Worm (Caenorhabditis elegans) whole organism, late embryonic: ENCODE data around the gene C27F2.6.

Experiments
- F13H6.1 ChIP-seq: sonication (generic microtip); optimal IDR thresholded peaks from 2 replicates; lab custom pipeline; 2016; ENCODE audit warnings: missing genetic modification characterization, missing compliant biosample characterization
- K09A11.1 ChIP-seq: sonication (generic microtip); optimal IDR thresholded peaks from 2 replicates; lab custom pipeline; 2017; ENCODE audit warnings: antibody characterized with exemption, mild to moderate bottlenecking, missing genetic modification characterization, missing compliant biosample characterization; ENCODE audit not compliant: insufficient read depth
- Y22D7AL.16 ChIP-seq: sonication (generic microtip); optimal IDR thresholded peaks from 2 replicates; lab custom pipeline; 2016; ENCODE audit warnings: missing genetic modification characterization, missing compliant biosample characterization
- ceh-45 ChIP-seq: fragments of 200-800 bp; sonication (Bioruptor generic); IDR thresholded peaks from 2 replicates; pipeline ENCODE4 v1.3.6; 2022; ENCODE audit warnings: missing genetic modification reagents, missing genetic modification characterization, missing compliant biosample characterization
- elt-2 ChIP-seq: sonication (generic microtip); optimal IDR thresholded peaks from 2 replicates; lab custom pipeline; 2016; ENCODE audit warnings: missing genetic modification reagents, missing genetic modification characterization, missing compliant biosample characterization
- fkh-10 ChIP-seq: fragments of 150-350 bp; optimal IDR thresholded peaks from 2 replicates; lab custom pipeline; 2014; ENCODE audit warnings: missing biosample characterization, missing genetic modification reagents, missing genetic modification characterization
- hlh-30 ChIP-seq: sonication (generic microtip); optimal IDR thresholded peaks from 2 replicates; lab custom pipeline; 2017; ENCODE audit warnings: antibody characterized with exemption, missing genetic modification characterization, missing compliant biosample characterization; ENCODE audit not compliant: insufficient read depth
- nhr-11 ChIP-seq: fragments of 150-350 bp; optimal IDR thresholded peaks from 2 replicates; lab custom pipeline; 2014; ENCODE audit warnings: missing biosample characterization, missing genetic modification characterization
- odd-2 ChIP-seq: sonication (generic microtip); optimal IDR thresholded peaks from 2 replicates; lab custom pipeline; 2017; ENCODE audit warnings: antibody characterized with exemption, mild to moderate bottlenecking, missing genetic modification characterization, missing compliant biosample characterization
- pha-4 ChIP-seq: fragments of 150-350 bp; optimal IDR thresholded peaks from 2 replicates; lab custom pipeline; 2018; ENCODE audit warnings: missing biosample characterization, missing genetic modification reagents, missing genetic modification characterization
- ref-2 ChIP-seq: sonication (generic microtip); optimal IDR thresholded peaks from 2 replicates; lab custom pipeline; 2016; ENCODE audit warnings: missing genetic modification characterization, missing compliant biosample characterization
- rnt-1 ChIP-seq: sonication (generic microtip); optimal IDR thresholded peaks from 2 replicates; lab custom pipeline; 2016; ENCODE audit warnings: missing genetic modification characterization, missing compliant biosample characterization
- zip-5 ChIP-seq: sonication (generic microtip); optimal IDR thresholded peaks from 2 replicates; lab custom pipeline; 2016; ENCODE audit warnings: missing genetic modification characterization, missing compliant biosample characterization

DNA sequence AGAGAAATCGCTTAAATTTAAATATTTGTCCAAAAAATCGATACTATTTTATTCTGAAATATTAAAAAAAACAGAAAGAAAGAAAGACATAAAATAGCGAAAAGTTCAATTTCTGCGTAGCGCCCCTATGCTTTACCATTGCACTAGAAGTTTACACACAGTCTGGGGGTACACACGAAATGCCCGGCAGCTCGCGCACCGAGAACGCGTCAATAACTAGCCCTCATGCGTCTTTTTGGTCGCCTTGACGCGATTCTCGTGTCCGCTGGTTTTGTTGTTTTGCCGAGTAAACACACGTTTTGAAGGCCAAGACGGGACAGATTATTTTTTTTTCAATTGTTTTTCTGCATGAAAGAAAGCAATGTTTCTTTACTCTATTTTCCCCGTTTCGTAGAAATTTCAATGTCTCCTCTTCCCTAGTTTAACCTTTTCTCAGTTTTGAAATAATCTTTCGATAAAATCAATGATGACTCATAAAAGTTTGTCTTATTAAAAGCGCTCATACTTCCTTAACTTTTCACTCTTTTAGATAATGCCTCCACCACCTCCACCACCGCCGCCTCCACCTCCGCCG is 37.9 kb upstream of the C27F2.6 start, which contains the start of gene wip-1:
- TF ChIP-seq F13H6.1 (tag; lab: Kevin White, UChicago), result peak; percentile 80
- peak; percentile 41 for TF ChIP-seq zip-5 (tag; lab: Kevin White, UChicago)
- TF ChIP-seq ceh-45 (GFP tag; lab: Robert Waterston, UW), result 0 out of 2 replicates have a peak, but pooled peaks have one; percentile 36
- TF ChIP-seq odd-2 (tag; lab: Kevin White, UChicago), result no peak
- TF ChIP-seq hlh-30 (tag; lab: Kevin White, UChicago), result peak; percentile 87
- TF ChIP-seq nhr-11 (tag; lab: Kevin White, UChicago), result no peak
- TF ChIP-seq fkh-10 (GFP tag; lab: Kevin White, UChicago), result no peak
- TF ChIP-seq elt-2 (tag; lab: Kevin White, UChicago), result peak; percentile 87
- TF ChIP-seq Y22D7AL.16 (tag; lab: Kevin White, UChicago), result peak; percentile 17
- TF ChIP-seq rnt-1 (tag; lab: Kevin White, UChicago), result peak; percentile 92
- peak; percentile 88 for TF ChIP-seq ref-2 (tag; lab: Kevin White, UChicago)
- peak; percentile 80 for TF ChIP-seq K09A11.1 (tag; lab: Kevin White, UChicago)
- no peak for TF ChIP-seq pha-4 (tag; lab: Kevin White, UChicago)
